In the genomic region with DNA sequence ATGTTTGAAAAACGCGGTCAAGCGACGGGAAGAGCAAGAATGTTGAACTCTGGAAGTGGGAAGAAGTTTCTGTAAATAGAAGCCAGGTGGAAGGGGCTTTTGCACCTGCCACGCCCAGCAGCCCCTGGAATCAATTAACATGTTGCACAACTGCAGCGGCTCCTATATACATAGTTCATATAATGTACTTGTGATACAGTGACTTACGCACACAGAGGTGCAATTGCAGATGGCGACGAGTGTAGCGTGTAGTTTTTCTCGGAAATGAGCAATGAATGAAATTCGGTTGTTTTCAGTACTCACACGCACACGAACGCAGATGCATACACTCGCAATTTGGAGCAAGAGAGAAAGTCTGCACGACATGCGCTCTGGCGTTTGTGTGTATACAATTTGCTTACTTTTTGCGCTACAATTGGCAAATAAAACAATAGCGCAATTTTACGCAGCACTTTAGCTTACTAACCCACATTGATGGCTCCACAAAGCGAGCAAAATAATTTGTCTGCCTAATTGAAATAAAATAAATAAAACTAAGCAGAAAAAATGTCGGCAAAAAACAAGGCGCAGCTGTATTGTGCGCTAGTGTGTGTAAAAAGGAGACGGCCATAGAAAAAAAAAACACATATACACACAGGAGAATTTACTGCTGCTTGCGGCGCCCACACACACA, we compare ENCODE assay signal across 3 fruit fly cellular contexts.
TF ChIP-seq lines count a peak whose summit lies in the region.

No protein-coding gene starts in this region.

TF ChIP-seq in whole organism, adult, 20 proteins besides CTCF, POLR2A, EP300 and RAD21 (continued from another document):
- peak; percentile 47 for TF ChIP-seq Hr96 (GFP tag; optimal IDR thresholded peaks at IDR 0.05; lab: Kevin White, UChicago)
- TF ChIP-seq cnc (optimal IDR thresholded peaks at IDR 0.05; lab: Kevin White, UChicago) = no peak
- peak; percentile 11 for TF ChIP-seq toe (GFP tag; optimal IDR thresholded peaks at IDR 0.05; lab: Kevin White, UChicago)
- no peak for TF ChIP-seq bab1 (GFP tag; optimal IDR thresholded peaks at IDR 0.05; lab: Kevin White, UChicago)

TF ChIP-seq in whole organism, embryonic, 481 proteins besides CTCF, POLR2A, EP300 and RAD21 (continued from another document):
- TF ChIP-seq kni (GFP tag; optimal IDR thresholded peaks at IDR 0.05; lab: Kevin White, UChicago) (peak; percentile 88), BtbVII (GFP tag; optimal IDR thresholded peaks at IDR 0.05; lab: Kevin White, UChicago) (peak; percentile 49), CG8924 (tag; optimal IDR thresholded peaks at IDR 0.05; lab: Kevin White, UChicago) (peak; percentile 55), CG15479 (GFP tag; optimal IDR thresholded peaks at IDR 0.05; lab: Kevin White, UChicago) (peak; percentile 93), Sox100B (GFP tag; optimal IDR thresholded peaks at IDR 0.05; lab: Kevin White, UChicago) (peak; percentile 21), lbe (GFP tag; optimal IDR thresholded peaks at IDR 0.05; lab: Kevin White, UChicago) (peak; percentile 38), CG10366 (GFP tag; IDR thresholded peaks at IDR 0.05; lab: Robert Waterston, UW) (no peak; the same call in 1 of the 2 replicates), CG4328 (GFP tag; optimal IDR thresholded peaks at IDR 0.05; lab: Kevin White, UChicago) (no peak), CG8290 (GFP tag; optimal IDR thresholded peaks at IDR 0.05; lab: Kevin White, UChicago) (no peak), CG8290 (tag; optimal IDR thresholded peaks at IDR 0.05; lab: Kevin White, UChicago) (peak in 1 of 2 experiments; percentile 11), HLHmδ (GFP tag; optimal IDR thresholded peaks at IDR 0.05; lab: Kevin White, UChicago) (peak; percentile 17), CG1792 (GFP tag; optimal IDR thresholded peaks at IDR 0.05; lab: Kevin White, UChicago) (no peak), cg (GFP tag; optimal IDR thresholded peaks at IDR 0.05; lab: Kevin White, UChicago) (peak; percentile 81), Stat92E (GFP tag; optimal IDR thresholded peaks at IDR 0.05; lab: Kevin White, UChicago) (peak in 1 of 3 experiments; percentile 93), Asciz (GFP tag; optimal IDR thresholded peaks at IDR 0.05; lab: Kevin White, UChicago) (peak; percentile 10), Adf1 (GFP tag; IDR thresholded peaks at IDR 0.05; lab: Robert Waterston, UW) (no peak), CG3065 (GFP tag; optimal IDR thresholded peaks at IDR 0.05; lab: Kevin White, UChicago) (peak; percentile 83), bsh (GFP tag; optimal IDR thresholded peaks at IDR 0.05; lab: Kevin White, UChicago) (peak in 1 of 2 experiments; percentile 1), CG10274 (GFP tag; optimal IDR thresholded peaks at IDR 0.05; lab: Kevin White, UChicago) (peak; percentile 13), CG13296 (GFP tag; optimal IDR thresholded peaks at IDR 0.05; lab: Kevin White, UChicago) (peak; percentile 61), wdn (GFP tag; IDR thresholded peaks at IDR 0.05; lab: Robert Waterston, UW) (no peak), CG34224 (GFP tag; IDR thresholded peaks at IDR 0.05; lab: Robert Waterston, UW; ENCODE audit: partially characterized antibody) (peak; percentile 38; the same call in 1 of the 3 replicates), sens (GFP tag; lab: Kevin White, UChicago) (peak; percentile 73), CG12071 (GFP tag; optimal IDR thresholded peaks at IDR 0.05; lab: Kevin White, UChicago) (peak; percentile 11), nerfin-2 (GFP tag; IDR thresholded peaks at IDR 0.05; lab: Robert Waterston, UW; ENCODE audit: partially characterized antibody) (peak; percentile 39; the same call in 1 of the 2 replicates), ewg (GFP tag; optimal IDR thresholded peaks at IDR 0.05; lab: Kevin White, UChicago) (peak; percentile 88), ac (GFP tag; optimal IDR thresholded peaks at IDR 0.05; lab: Kevin White, UChicago) (peak; percentile 40), sqz (GFP tag; optimal IDR thresholded peaks at IDR 0.05; lab: Kevin White, UChicago) (peak; percentile 99), Pdp1 (GFP tag; optimal IDR thresholded peaks at IDR 0.05; lab: Kevin White, UChicago) (peak in 1 of 2 experiments; percentile 91), Usf (GFP tag; optimal IDR thresholded peaks at IDR 0.05; lab: Kevin White, UChicago) (no peak), btn (GFP tag; optimal IDR thresholded peaks at IDR 0.05; lab: Kevin White, UChicago) (peak; percentile 3), pnt (GFP tag; optimal IDR thresholded peaks at IDR 0.05; lab: Kevin White, UChicago) (peak; percentile 10)

TF ChIP-seq in whole organism, prepupa, 60 proteins besides CTCF, POLR2A, EP300 and RAD21 (continued from another document):
- TF ChIP-seq CG6808 (GFP tag; optimal IDR thresholded peaks at IDR 0.05; lab: Kevin White, UChicago) (no peak), CG9139 (GFP tag; optimal IDR thresholded peaks at IDR 0.05; lab: Kevin White, UChicago) (no peak), topi (GFP tag; optimal IDR thresholded peaks at IDR 0.05; lab: Kevin White, UChicago) (no peak), CG8632 (GFP tag; optimal IDR thresholded peaks at IDR 0.05; lab: Kevin White, UChicago) (no peak), eg (GFP tag; IDR thresholded peaks at IDR 0.05; lab: Robert Waterston, UW) (0 out of 3 replicates have a peak, but pooled peaks have one; percentile 33), CG31627 (GFP tag; optimal IDR thresholded peaks at IDR 0.05; lab: Kevin White, UChicago) (no peak), Hr39 (GFP tag; optimal IDR thresholded peaks at IDR 0.05; lab: Kevin White, UChicago) (no peak), cyc (GFP tag; optimal IDR thresholded peaks at IDR 0.05; lab: Kevin White, UChicago) (no peak), Ets96B (tag; optimal IDR thresholded peaks at IDR 0.05; lab: Kevin White, UChicago) (no peak), Eip93F (GFP tag; optimal IDR thresholded peaks at IDR 0.05; lab: Kevin White, UChicago) (no peak), CG1621 (tag; optimal IDR thresholded peaks at IDR 0.05; lab: Kevin White, UChicago) (no peak), CG8119 (GFP tag; IDR thresholded peaks at IDR 0.05; lab: Robert Waterston, UW) (no peak), CG6854 (GFP tag; optimal IDR thresholded peaks at IDR 0.05; lab: Kevin White, UChicago) (peak; percentile 3), vri (GFP tag; optimal IDR thresholded peaks at IDR 0.05; lab: Kevin White, UChicago) (no peak), Sox102F (GFP tag; optimal IDR thresholded peaks at IDR 0.05; lab: Kevin White, UChicago) (peak; percentile 1), lz (GFP tag; optimal IDR thresholded peaks at IDR 0.05; lab: Kevin White, UChicago) (no peak), fkh (GFP tag; optimal IDR thresholded peaks at IDR 0.05; lab: Kevin White, UChicago) (peak; percentile 73), CG32006 (GFP tag; optimal IDR thresholded peaks at IDR 0.05; lab: Kevin White, UChicago) (peak; percentile 20), fd59A (GFP tag; optimal IDR thresholded peaks at IDR 0.05; lab: Kevin White, UChicago) (peak; percentile 31), CG3919 (GFP tag; optimal IDR thresholded peaks at IDR 0.05; lab: Kevin White, UChicago) (no peak), Eip75B (GFP tag; optimal IDR thresholded peaks at IDR 0.05; lab: Kevin White, UChicago) (peak; percentile 22), salr (GFP tag; optimal IDR thresholded peaks at IDR 0.05; lab: Kevin White, UChicago) (no peak), net (GFP tag; optimal IDR thresholded peaks at IDR 0.05; lab: Kevin White, UChicago) (no peak), CG16779 (tag; optimal IDR thresholded peaks at IDR 0.05; lab: Kevin White, UChicago) (peak; percentile 3), CG7368 (GFP tag; optimal IDR thresholded peaks at IDR 0.05; lab: Kevin White, UChicago) (no peak), Eip78C (GFP tag; lab: Kevin White, UChicago) (peak; percentile 87), CG6792 (GFP tag; optimal IDR thresholded peaks at IDR 0.05; lab: Kevin White, UChicago) (no peak), CG6163 (GFP tag; IDR thresholded peaks at IDR 0.05; lab: Robert Waterston, UW) (peak; percentile 63; the same call in 2 of the 3 replicates), CG10631 (GFP tag; optimal IDR thresholded peaks at IDR 0.05; lab: Kevin White, UChicago) (no peak), fd85E (GFP tag; optimal IDR thresholded peaks at IDR 0.05; lab: Kevin White, UChicago) (peak; percentile 32), CG8319 (GFP tag; optimal IDR thresholded peaks at IDR 0.05; lab: Kevin White, UChicago) (no peak), CG11294 (GFP tag; IDR thresholded peaks at IDR 0.05; lab: Robert Waterston, UW) (no peak), OdsH (GFP tag; optimal IDR thresholded peaks at IDR 0.05; lab: Kevin White, UChicago) (no peak), pdm3 (GFP tag; optimal IDR thresholded peaks at IDR 0.05; lab: Kevin White, UChicago) (no peak), CG4318 (GFP tag; optimal IDR thresholded peaks at IDR 0.05; lab: Kevin White, UChicago) (no peak), svp (GFP tag; lab: Kevin White, UChicago) (no peak), spab (GFP tag; optimal IDR thresholded peaks at IDR 0.05; lab: Kevin White, UChicago) (no peak), achi (GFP tag; optimal IDR thresholded peaks at IDR 0.05; lab: Kevin White, UChicago) (no peak)
